Fruit fly (Drosophila melanogaster) whole organism, embryonic: ENCODE measurements around the gene MED18.
A peak's percentile ranks its signal among the peaks of the same experiment; 100 is the strongest.

ENCODE experiments used
- BtbVII ChIP-seq: fragments of 200-800 bp; sonication (Bioruptor generic); optimal IDR thresholded peaks from 3 replicates; lab custom pipeline; 2017; ENCODE audit warnings: missing biosample characterization, mild to moderate bottlenecking, missing genetic modification characterization
- CG10366 ChIP-seq: fragments of 200-800 bp; sonication (Bioruptor generic); IDR thresholded peaks from 2 replicates; pipeline ENCODE4 v1.3.6; 2022; ENCODE audit warnings: missing biosample characterization, missing genetic modification characterization
- CG10431 ChIP-seq: fragments of 200-800 bp; sonication (Bioruptor generic); optimal IDR thresholded peaks from 3 replicates; lab custom pipeline; 2018; ENCODE audit warnings: missing biosample characterization, mild to moderate bottlenecking, missing genetic modification characterization
- CG10543 ChIP-seq: fragments of 200-800 bp; sonication (Bioruptor generic); optimal IDR thresholded peaks from 3 replicates; lab custom pipeline; 2017; ENCODE audit warnings: missing biosample characterization, mild to moderate bottlenecking, missing genetic modification characterization, moderate library complexity
- CG12071 ChIP-seq: fragments of 200-800 bp; sonication (Bioruptor generic); optimal IDR thresholded peaks from 3 replicates; lab custom pipeline; 2018; ENCODE audit warnings: missing biosample characterization, mild to moderate bottlenecking, missing genetic modification characterization
- CG14441 ChIP-seq: fragments of 200-800 bp; sonication (Bioruptor generic); IDR thresholded peaks from 2 replicates; pipeline ENCODE4 v1.3.6; 2022; ENCODE audit warnings: missing biosample characterization, missing genetic modification characterization
- CG15479 ChIP-seq: fragments of 200-800 bp; sonication (Bioruptor generic); optimal IDR thresholded peaks from 3 replicates; lab custom pipeline; 2019; ENCODE audit warnings: missing biosample characterization, mild to moderate bottlenecking, missing genetic modification characterization, moderate library complexity
- CG1792 ChIP-seq: fragments of 200-800 bp; sonication (Bioruptor generic); optimal IDR thresholded peaks from 2 replicates; lab custom pipeline; 2016; ENCODE audit warnings: missing biosample characterization, missing genetic modification characterization
- CG18764 ChIP-seq: fragments of 200-800 bp; sonication (Bioruptor generic); optimal IDR thresholded peaks from 3 replicates; lab custom pipeline; 2016; ENCODE audit warnings: missing biosample characterization, missing genetic modification characterization
- CG30403 ChIP-seq: fragments of 200-800 bp; sonication (Bioruptor generic); optimal IDR thresholded peaks from 3 replicates; lab custom pipeline; 2016; ENCODE audit warnings: missing biosample characterization, missing genetic modification characterization
- CG31388 ChIP-seq: fragments of 200-800 bp; sonication (Bioruptor generic); optimal IDR thresholded peaks from 2 replicates; lab custom pipeline; 2016; ENCODE audit warnings: missing biosample characterization, missing genetic modification characterization
- CG31441 ChIP-seq: fragments of 200-800 bp; sonication (Bioruptor generic); IDR thresholded peaks from 2 replicates; pipeline ENCODE4 v1.3.6; 2022; ENCODE audit warnings: missing biosample characterization, missing genetic modification characterization
- CG32532 ChIP-seq: fragments of 200-800 bp; sonication (Bioruptor generic); IDR thresholded peaks from 2 replicates; pipeline ENCODE4 v1.3.6; 2022; ENCODE audit warnings: missing biosample characterization, missing genetic modification characterization
- CG3281 ChIP-seq: fragments of 200-800 bp; sonication (Bioruptor generic); optimal IDR thresholded peaks from 3 replicates; lab custom pipeline; 2017; ENCODE audit warnings: missing biosample characterization, mild to moderate bottlenecking, missing genetic modification characterization
- CG42726 ChIP-seq: fragments of 200-800 bp; sonication (Bioruptor generic); IDR thresholded peaks from 2 replicates; pipeline ENCODE4 v1.3.6; 2022; ENCODE audit warnings: missing biosample characterization, missing genetic modification characterization; ENCODE audit not compliant: partially characterized antibody
- CG4617 ChIP-seq: fragments of 200-800 bp; sonication (Bioruptor generic); optimal IDR thresholded peaks from 3 replicates; lab custom pipeline; 2016; ENCODE audit warnings: missing biosample characterization, missing genetic modification characterization, borderline replicate concordance
- CG7271 ChIP-seq: fragments of 200-800 bp; sonication (Bioruptor generic); optimal IDR thresholded peaks from 2 replicates; lab custom pipeline; 2018; ENCODE audit warnings: missing biosample characterization, mild to moderate bottlenecking, missing genetic modification characterization, moderate library complexity
- CrebB ChIP-seq: fragments of 200-800 bp; sonication (Bioruptor generic); optimal IDR thresholded peaks from 3 replicates; lab custom pipeline; 2018; ENCODE audit warnings: missing biosample characterization, mild to moderate bottlenecking, missing genetic modification characterization
- D19A ChIP-seq: fragments of 200-800 bp; optimal IDR thresholded peaks from 3 replicates; lab custom pipeline; 2019; ENCODE audit warnings: missing biosample characterization, mild to moderate bottlenecking, missing genetic modification characterization, moderate library complexity
- Dek ChIP-seq: fragments of 200-800 bp; sonication (Bioruptor generic); optimal IDR thresholded peaks from 3 replicates; lab custom pipeline; 2019; ENCODE audit warnings: missing biosample characterization, mild to moderate bottlenecking, missing genetic modification characterization, moderate library complexity
- Dfd ChIP-seq, 2 experiments: fragments of >200 bp; optimal IDR thresholded peaks; 2 replicates each; lab custom pipeline; 2017; ENCODE audit warnings: missing biosample characterization in 2 of 2, missing genetic modification characterization in 2 of 2
- Ets97D ChIP-seq: fragments of 200-800 bp; sonication (Bioruptor generic); optimal IDR thresholded peaks from 3 replicates; lab custom pipeline; 2016; ENCODE audit warnings: missing biosample characterization, missing genetic modification characterization
- Gug ChIP-seq: fragments of 200-800 bp; sonication (Bioruptor generic); IDR thresholded peaks from 4 replicates; pipeline ENCODE4 v1.3.6; 2022; ENCODE audit warnings: missing biosample characterization, missing genetic modification characterization
- Hey ChIP-seq: fragments of 200-800 bp; sonication (Bioruptor generic); optimal IDR thresholded peaks from 3 replicates; lab custom pipeline; 2018; ENCODE audit warnings: missing biosample characterization, mild to moderate bottlenecking, missing genetic modification characterization
- HmgD ChIP-seq: fragments of 200-800 bp; sonication (Bioruptor generic); optimal IDR thresholded peaks from 3 replicates; lab custom pipeline; 2016; ENCODE audit warnings: missing biosample characterization, missing genetic modification characterization
- Hr78 ChIP-seq, 2 experiments: fragments of 200-800 bp in 1 of 2; fragments of >200 bp in 1 of 2; sonication (Bioruptor generic) in 1 of 2; optimal IDR thresholded peaks; 2 replicates each; lab custom pipeline; 2017 to 2019; ENCODE audit warnings: missing biosample characterization in 2 of 2, missing genetic modification characterization in 2 of 2, mild to moderate bottlenecking in 1 of 2, moderate library complexity in 1 of 2
- MTF-1 ChIP-seq: fragments of 200-800 bp; sonication (Bioruptor generic); optimal IDR thresholded peaks from 2 replicates; lab custom pipeline; 2018; ENCODE audit warnings: missing biosample characterization, mild to moderate bottlenecking, missing genetic modification characterization, borderline replicate concordance
- Mrtf ChIP-seq: fragments of 200-800 bp; sonication (Bioruptor generic); IDR thresholded peaks from 3 replicates; pipeline ENCODE4 v1.3.6; 2022; ENCODE audit warnings: missing biosample characterization, missing genetic modification characterization
- NC2α ChIP-seq: fragments of 200-800 bp; sonication (Bioruptor generic); optimal IDR thresholded peaks from 2 replicates; lab custom pipeline; 2016; ENCODE audit warnings: missing biosample characterization, missing genetic modification characterization
- Nf-YA ChIP-seq: fragments of 200-800 bp; sonication (Bioruptor generic); IDR thresholded peaks from 2 replicates; pipeline ENCODE4 v1.3.6; 2022; ENCODE audit warnings: missing biosample characterization, missing genetic modification characterization
- Nf-YB ChIP-seq: fragments of 200-800 bp; sonication (Bioruptor generic); optimal IDR thresholded peaks from 3 replicates; lab custom pipeline; 2019; ENCODE audit warnings: missing biosample characterization, mild to moderate bottlenecking, missing genetic modification characterization, moderate library complexity
- Ravus ChIP-seq: fragments of 200-800 bp; sonication (Bioruptor generic); IDR thresholded peaks from 2 replicates; pipeline ENCODE4 v1.3.6; 2022; ENCODE audit warnings: missing biosample characterization, missing genetic modification characterization
- Scr ChIP-seq: fragments of 200-800 bp; sonication (Bioruptor generic); IDR thresholded peaks from 2 replicates; pipeline ENCODE4 v1.3.6; 2022; ENCODE audit warnings: missing biosample characterization, missing genetic modification characterization; ENCODE audit not compliant: partially characterized antibody
- Xbp1 ChIP-seq: fragments of 200-800 bp; sonication (Bioruptor generic); optimal IDR thresholded peaks from 3 replicates; lab custom pipeline; 2016; ENCODE audit warnings: missing biosample characterization, mild to moderate bottlenecking, missing genetic modification characterization
- ac ChIP-seq: fragments of 200-800 bp; sonication (Bioruptor generic); optimal IDR thresholded peaks from 3 replicates; lab custom pipeline; 2017; ENCODE audit warnings: missing biosample characterization, mild to moderate bottlenecking, missing genetic modification characterization
- ash1 ChIP-seq: fragments of 200-800 bp; sonication (Bioruptor generic); optimal IDR thresholded peaks from 2 replicates; lab custom pipeline; 2018; ENCODE audit warnings: missing biosample characterization, mild to moderate bottlenecking, missing genetic modification characterization
- cad ChIP-seq: fragments of >200 bp; optimal IDR thresholded peaks from 2 replicates; lab custom pipeline; 2017; ENCODE audit warnings: missing biosample characterization, missing genetic modification characterization
- cas ChIP-seq: fragments of 200-800 bp; sonication (Bioruptor generic); IDR thresholded peaks from 2 replicates; pipeline ENCODE4 v1.3.6; 2022; ENCODE audit warnings: missing biosample characterization, missing genetic modification characterization
- da ChIP-seq: fragments of 200-800 bp; sonication (Bioruptor generic); optimal IDR thresholded peaks from 2 replicates; lab custom pipeline; 2016; ENCODE audit warnings: missing biosample characterization, missing genetic modification characterization
- dpn ChIP-seq, 2 experiments: fragments of 200-800 bp; sonication (Bioruptor generic); optimal IDR thresholded peaks; 3 replicates each; lab custom pipeline; 2016; ENCODE audit warnings: missing biosample characterization in 2 of 2, missing genetic modification characterization in 2 of 2
- fd96Cb ChIP-seq: fragments of 200-800 bp; sonication (Bioruptor generic); optimal IDR thresholded peaks from 2 replicates; lab custom pipeline; 2018; ENCODE audit warnings: missing biosample characterization, mild to moderate bottlenecking, missing genetic modification characterization, moderate library complexity
- ftz-f1 ChIP-seq: fragments of 200-800 bp; sonication (Bioruptor generic); optimal IDR thresholded peaks from 2 replicates; lab custom pipeline; 2016; ENCODE audit warnings: missing biosample characterization, missing genetic modification characterization
- klu ChIP-seq: fragments of 200-800 bp; sonication (Bioruptor generic); IDR thresholded peaks from 2 replicates; pipeline ENCODE4 v1.3.6; 2022; ENCODE audit warnings: missing biosample characterization, missing genetic modification characterization
- lov ChIP-seq, 2 experiments: fragments of 200-800 bp in 1 of 2; fragments of >200 bp in 1 of 2; sonication (Bioruptor generic) in 1 of 2; IDR thresholded peaks in 1 of 2; optimal IDR thresholded peaks in 1 of 2; 2 replicates in 1 of 2; 3 replicates in 1 of 2; pipeline versions ENCODE4 v1.3.6 to Lab custom; 2017 to 2022; ENCODE audit warnings: missing biosample characterization in 1 of 2, missing genetic modification characterization in 1 of 2
- maf-S ChIP-seq: fragments of 200-800 bp; sonication (Bioruptor generic); optimal IDR thresholded peaks from 2 replicates; lab custom pipeline; 2016; ENCODE audit warnings: missing biosample characterization, missing genetic modification characterization
- nmo ChIP-seq: fragments of 200-800 bp; sonication (Bioruptor generic); optimal IDR thresholded peaks from 2 replicates; lab custom pipeline; 2018; ENCODE audit warnings: missing biosample characterization, mild to moderate bottlenecking, missing genetic modification characterization, moderate library complexity
- pb ChIP-seq: fragments of 200-800 bp; sonication (Bioruptor generic); optimal IDR thresholded peaks from 3 replicates; lab custom pipeline; 2016; ENCODE audit warnings: missing biosample characterization, missing genetic modification characterization
- run ChIP-seq: fragments of 200-800 bp; sonication (Bioruptor generic); optimal IDR thresholded peaks from 3 replicates; lab custom pipeline; 2018; ENCODE audit warnings: missing biosample characterization, mild to moderate bottlenecking, missing genetic modification characterization
- sd ChIP-seq: fragments of 200-800 bp; sonication (Bioruptor generic); optimal IDR thresholded peaks from 3 replicates; lab custom pipeline; 2018; ENCODE audit warnings: missing biosample characterization, mild to moderate bottlenecking, missing genetic modification characterization, moderate library complexity
- twi ChIP-seq: fragments of 200-800 bp; optimal IDR thresholded peaks from 2 replicates; lab custom pipeline; 2019; ENCODE audit warnings: missing biosample characterization, mild to moderate bottlenecking, missing genetic modification characterization, moderate library complexity
- zf30C ChIP-seq: fragments of 200-800 bp; sonication (Bioruptor generic); optimal IDR thresholded peaks from 3 replicates; lab custom pipeline; 2018; ENCODE audit warnings: missing biosample characterization, mild to moderate bottlenecking, missing genetic modification characterization

The MED18 gene

dm6 chrX:1842875-1843274 is 22.8 kb upstream of the MED18 start (continued):
- TF ChIP-seq cas (GFP tag; lab: Robert Waterston, UW), result no peak
- TF ChIP-seq CG12071 (GFP tag; lab: Kevin White, UChicago), result peak; percentile 8
- peak; percentile 81 for TF ChIP-seq sd (tag; lab: Kevin White, UChicago)
- no peak for TF ChIP-seq twi (tag; lab: Kevin White, UChicago)
- TF ChIP-seq Nf-YB (GFP tag; lab: Kevin White, UChicago), result no peak
- no peak for TF ChIP-seq CG10431
- TF ChIP-seq CG14441, result no peak
- no peak for TF ChIP-seq run (tag; lab: Kevin White, UChicago)
- TF ChIP-seq CG42726 (GFP tag; lab: Robert Waterston, UW), result no peak
- no peak for TF ChIP-seq ac (GFP tag; lab: Kevin White, UChicago)
- TF ChIP-seq Ravus (GFP tag; lab: Robert Waterston, UW), result no peak
- TF ChIP-seq pb (GFP tag; lab: Kevin White, UChicago), result no peak
- no peak for TF ChIP-seq maf-S
- no peak for TF ChIP-seq Xbp1 (GFP tag; lab: Kevin White, UChicago)
- TF ChIP-seq cad (GFP tag; lab: Kevin White, UChicago), result no peak
- no peak for TF ChIP-seq ash1 (GFP tag; lab: Kevin White, UChicago)
- no peak for TF ChIP-seq NC2α (GFP tag; lab: Kevin White, UChicago)
- TF ChIP-seq Scr, result no peak
- TF ChIP-seq Dfd (GFP tag; optimal IDR thresholded peaks at IDR 0.05; lab: Kevin White, UChicago), result no peak
- TF ChIP-seq CG18764, result no peak
- no peak for TF ChIP-seq CG30403 (GFP tag; lab: Kevin White, UChicago)
- no peak for TF ChIP-seq CG7271 (tag; lab: Kevin White, UChicago)
- TF ChIP-seq CG15479 (GFP tag; lab: Kevin White, UChicago), result no peak
- no peak for TF ChIP-seq CG32532 (GFP tag; lab: Robert Waterston, UW)
- TF ChIP-seq fd96Cb, result no peak
- TF ChIP-seq CG1792 (GFP tag; lab: Kevin White, UChicago), result no peak
- no peak for TF ChIP-seq dpn (GFP tag; optimal IDR thresholded peaks at IDR 0.05; lab: Kevin White, UChicago)
- TF ChIP-seq lov (optimal IDR thresholded peaks at IDR 0.05; lab: Kevin White, UChicago), result no peak
- TF ChIP-seq lov (GFP tag; IDR thresholded peaks at IDR 0.05; lab: Robert Waterston, UW), result no peak
- no peak for TF ChIP-seq klu (GFP tag; lab: Robert Waterston, UW)
- TF ChIP-seq CG31388 (GFP tag; lab: Kevin White, UChicago), result no peak
- peak; percentile 10 for TF ChIP-seq Hey (tag; lab: Kevin White, UChicago)
- TF ChIP-seq CG3281 (GFP tag; lab: Kevin White, UChicago), result no peak
- TF ChIP-seq BtbVII (GFP tag; lab: Kevin White, UChicago), result peak; percentile 35
- TF ChIP-seq CG31441, result no peak
- TF ChIP-seq D19A, result no peak
- no peak for TF ChIP-seq Ets97D
- peak; percentile 65 for TF ChIP-seq CG10543 (GFP tag; lab: Kevin White, UChicago)
- no peak for TF ChIP-seq CrebB (tag; lab: Kevin White, UChicago)
- peak in 1 of 2 experiments; percentile 93 for TF ChIP-seq Hr78 (GFP tag; optimal IDR thresholded peaks at IDR 0.05; lab: Kevin White, UChicago)
- no peak for TF ChIP-seq CG4617 (GFP tag; lab: Kevin White, UChicago)
- TF ChIP-seq CG10366, result no peak
- no peak for TF ChIP-seq ftz-f1 (GFP tag; lab: Kevin White, UChicago)
- TF ChIP-seq zf30C (GFP tag; lab: Kevin White, UChicago), result no peak
- TF ChIP-seq HmgD (GFP tag; lab: Kevin White, UChicago), result no peak
- TF ChIP-seq Dek (tag; lab: Kevin White, UChicago), result no peak
- no peak for TF ChIP-seq Gug (GFP tag; lab: Robert Waterston, UW)
- TF ChIP-seq MTF-1 (GFP tag; lab: Kevin White, UChicago), result no peak
- no peak for TF ChIP-seq Mrtf (GFP tag; lab: Robert Waterston, UW)
- no peak for TF ChIP-seq da (GFP tag; lab: Kevin White, UChicago)
- TF ChIP-seq nmo, result no peak
- TF ChIP-seq Nf-YA (GFP tag; lab: Robert Waterston, UW), result no peak
